Worm (Caenorhabditis elegans): Measurements from ENCODE around the gene chc-1.

- no peak for TF ChIP-seq ZK546.5 (tag; optimal IDR thresholded peaks at IDR 0.05)
- TF ChIP-seq dpl-1 (GFP tag; optimal IDR thresholded peaks at IDR 0.05): no peak
- TF ChIP-seq arid-1 (GFP tag; conservative IDR thresholded peaks at IDR 0.05): no peak
- no peak for TF ChIP-seq Y5F2A.4 (GFP tag; optimal IDR thresholded peaks at IDR 0.05)
- no peak for TF ChIP-seq nhr-237 (tag; optimal IDR thresholded peaks at IDR 0.05)
- TF ChIP-seq nhr-6 (tag; optimal IDR thresholded peaks at IDR 0.05): no peak
- TF ChIP-seq mdl-1 (tag; optimal IDR thresholded peaks at IDR 0.05): no peak
- TF ChIP-seq nhr-11 (tag; optimal IDR thresholded peaks at IDR 0.05): no peak
- TF ChIP-seq F49E8.2 (tag; optimal IDR thresholded peaks at IDR 0.05; ENCODE audit: borderline replicate concordance): no peak
- no peak for TF ChIP-seq pqm-1 (tag; optimal IDR thresholded peaks at IDR 0.05)
- no peak for TF ChIP-seq gei-8 (GFP tag; optimal IDR thresholded peaks at IDR 0.05)
- TF ChIP-seq lim-7 (GFP tag; IDR thresholded peaks at IDR 0.05): no peak
- TF ChIP-seq F37D6.2 (tag; optimal IDR thresholded peaks at IDR 0.05): no peak
These were observed 4.6 kb upstream of the chc-1 start, which contains the start of gene T20G5.8 for ce11 chrIII:10199052-10199451.
